Worm (Caenorhabditis elegans): ENCODE results near the gene rib-1.

- no peak for TF ChIP-seq W03F9.2 (tag; optimal IDR thresholded peaks at IDR 0.05)
- TF ChIP-seq dao-5 (tag; optimal IDR thresholded peaks at IDR 0.05): no peak
These were observed 6.1 kb upstream of the rib-1 start for ce11 chrIV:11572524-11572923.

Measured in whole organism, L4/young adult.